Worm (Caenorhabditis elegans) whole organism, L4/young adult: ENCODE results near the gene Y102A11A.1.

ENCODE experiments used
- W03F9.2 ChIP-seq: fragments of 150-350 bp; optimal IDR thresholded peaks from 2 replicates; lab custom pipeline; 2014; ENCODE audit warnings: missing biosample characterization, missing genetic modification characterization
- dao-5 ChIP-seq: sonication (generic microtip); optimal IDR thresholded peaks from 2 replicates; lab custom pipeline; 2016; ENCODE audit warnings: missing genotype, missing genetic modification characterization, moderate library complexity, missing compliant biosample characterization
- him-1 ChIP-seq: sonication (generic microtip); optimal IDR thresholded peaks from 2 replicates; lab custom pipeline; 2016; ENCODE audit warnings: missing genotype, missing genetic modification reagents, missing genetic modification characterization, missing compliant biosample characterization

Y102A11A.1 gene

ce11 chrX:2042621-2043020 is 9.0 kb upstream of the Y102A11A.1 start:
- no peak for TF ChIP-seq dao-5 (tag; lab: Kevin White, UChicago)
- TF ChIP-seq him-1 (tag; lab: Kevin White, UChicago): no peak
- no peak for TF ChIP-seq W03F9.2 (tag; lab: Kevin White, UChicago)

DNA sequence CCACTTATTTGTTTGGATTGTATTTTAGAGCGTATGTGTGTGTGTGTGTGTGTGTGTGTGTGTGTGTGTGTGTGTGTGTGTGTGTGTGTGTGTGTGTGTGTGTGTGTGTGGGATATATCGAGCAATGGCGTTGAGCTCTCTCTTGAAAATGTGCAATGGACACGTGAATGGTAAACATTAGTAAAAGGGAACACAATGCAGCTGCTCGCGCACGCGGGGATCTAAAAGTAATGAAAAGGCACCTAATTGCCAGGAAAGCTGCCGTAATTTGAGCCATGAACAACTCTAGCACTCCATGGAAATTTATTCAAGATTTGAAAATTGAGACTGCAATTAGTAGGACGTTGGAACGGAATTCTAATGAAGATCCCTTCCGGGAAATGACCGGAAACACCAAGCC is 8.4 kb upstream of the Y102A11A.1 start:
- no peak for TF ChIP-seq W03F9.2 (tag; lab: Kevin White, UChicago)
- no peak for TF ChIP-seq dao-5 (tag; lab: Kevin White, UChicago)
- TF ChIP-seq him-1 (tag; lab: Kevin White, UChicago): no peak

- TF ChIP-seq W03F9.2 (tag; lab: Kevin White, UChicago) (no peak), him-1 (tag; lab: Kevin White, UChicago) (no peak), dao-5 (tag; lab: Kevin White, UChicago) (no peak)
Observed at ce11 chrX:2044541-2045168, 7.0 kb upstream of the Y102A11A.1 start.

ce11 chrX:2045603-2046002 is 6.0 kb upstream of the Y102A11A.1 start:
- TF ChIP-seq dao-5 (tag; lab: Kevin White, UChicago) (no peak), him-1 (tag; lab: Kevin White, UChicago) (no peak), W03F9.2 (tag; lab: Kevin White, UChicago) (no peak)

DNA sequence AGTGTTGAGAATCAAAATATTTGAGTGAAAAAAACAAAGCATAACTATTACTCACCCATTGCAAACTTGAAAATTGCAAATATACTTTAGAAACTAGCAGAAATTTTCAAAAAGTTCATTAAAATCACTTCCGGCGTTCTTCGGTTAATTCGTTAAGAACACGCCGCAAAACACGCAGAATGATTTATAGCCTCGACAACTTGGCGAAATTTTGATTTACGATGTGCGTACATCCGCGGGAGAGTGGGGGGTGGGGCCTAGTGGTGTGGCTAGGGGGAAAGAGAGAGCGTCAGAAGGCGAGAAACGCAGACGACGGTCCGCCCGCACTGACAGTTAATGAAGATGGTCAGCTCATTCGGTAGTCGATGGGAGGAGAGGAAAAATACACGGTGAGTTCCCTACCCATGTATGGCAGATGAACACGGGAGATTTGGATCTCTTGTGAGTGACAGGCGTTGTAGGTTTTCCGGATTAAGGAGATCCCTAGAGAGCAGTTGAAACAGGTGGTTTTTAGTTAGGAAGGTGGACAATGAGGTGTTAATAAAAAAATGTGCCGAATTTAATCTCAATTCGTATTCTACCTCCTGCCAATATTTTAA is 5.4 kb upstream of the Y102A11A.1 start, which contains the start of gene igcm-4:
Gene igcm-4, minus strand, starts transcription at position 237 of the 599 bp plus-strand sequence.
- no peak for TF ChIP-seq dao-5 (tag; lab: Kevin White, UChicago)
- no peak for TF ChIP-seq him-1 (tag; lab: Kevin White, UChicago)
- no peak for TF ChIP-seq W03F9.2 (tag; lab: Kevin White, UChicago)

DNA sequence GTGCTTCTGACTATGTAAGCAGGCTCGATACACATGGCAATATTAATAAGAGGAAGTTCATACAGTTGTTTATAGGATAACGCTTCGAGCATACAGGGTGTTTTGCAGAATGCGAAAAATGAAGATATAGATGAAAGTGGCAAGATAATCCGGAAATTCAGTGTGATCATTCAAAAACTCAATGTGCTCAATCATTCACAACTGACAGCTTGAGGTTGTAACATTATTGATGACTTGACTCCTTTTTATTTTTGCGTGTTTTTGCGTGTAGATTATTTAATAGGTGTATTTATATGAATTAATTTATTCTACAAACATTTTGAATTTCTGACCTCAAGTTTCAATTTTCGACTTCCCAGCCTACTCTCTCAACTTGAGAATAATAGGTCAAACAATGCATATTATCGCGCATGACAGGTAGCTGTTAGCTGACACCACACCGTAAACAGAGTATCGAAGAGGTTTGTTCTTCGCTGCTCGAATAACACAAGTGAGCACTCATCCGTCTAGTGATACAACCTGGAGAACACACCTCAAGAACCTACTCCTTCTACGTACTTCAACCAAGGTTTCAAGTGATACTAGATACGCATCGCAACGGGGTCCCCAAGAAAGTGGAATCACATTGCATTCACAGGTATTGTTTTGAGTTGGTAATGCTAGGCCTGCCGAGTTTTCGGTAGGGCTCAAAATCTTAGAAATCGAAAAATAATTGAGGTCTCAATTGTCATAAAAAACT is 4.2 kb upstream of the Y102A11A.1 start:
- TF ChIP-seq dao-5 (tag; lab: Kevin White, UChicago): no peak
- no peak for TF ChIP-seq him-1 (tag; lab: Kevin White, UChicago)
- TF ChIP-seq W03F9.2 (tag; lab: Kevin White, UChicago): no peak

DNA sequence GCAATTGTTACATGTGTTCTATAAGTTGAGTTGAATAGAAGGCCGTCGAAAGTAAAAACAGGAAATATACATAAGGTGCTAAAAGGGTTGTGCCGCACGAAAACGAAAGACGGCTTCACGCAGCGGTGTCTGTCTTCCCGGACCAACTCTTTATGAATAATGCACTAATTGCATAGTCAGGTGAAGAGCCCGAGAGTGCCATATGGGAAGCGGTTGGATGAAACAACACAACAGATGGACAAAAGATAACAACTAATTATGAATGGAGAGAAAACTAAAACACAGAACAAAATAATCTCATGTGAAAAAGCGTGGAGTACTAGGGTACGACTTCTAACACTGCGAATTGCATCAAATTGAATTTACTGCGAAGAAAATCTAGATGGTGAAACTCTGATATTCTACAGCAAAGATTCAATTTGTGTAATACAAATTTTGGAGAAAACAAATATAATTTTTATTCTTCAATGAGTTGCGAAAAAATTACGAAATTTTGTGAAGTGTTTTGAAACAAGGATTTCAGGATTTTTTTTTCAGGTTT is 2.7 kb upstream of the Y102A11A.1 start:
- TF ChIP-seq W03F9.2 (tag; lab: Kevin White, UChicago) (no peak), him-1 (tag; lab: Kevin White, UChicago) (no peak), dao-5 (tag; lab: Kevin White, UChicago) (no peak)

DNA sequence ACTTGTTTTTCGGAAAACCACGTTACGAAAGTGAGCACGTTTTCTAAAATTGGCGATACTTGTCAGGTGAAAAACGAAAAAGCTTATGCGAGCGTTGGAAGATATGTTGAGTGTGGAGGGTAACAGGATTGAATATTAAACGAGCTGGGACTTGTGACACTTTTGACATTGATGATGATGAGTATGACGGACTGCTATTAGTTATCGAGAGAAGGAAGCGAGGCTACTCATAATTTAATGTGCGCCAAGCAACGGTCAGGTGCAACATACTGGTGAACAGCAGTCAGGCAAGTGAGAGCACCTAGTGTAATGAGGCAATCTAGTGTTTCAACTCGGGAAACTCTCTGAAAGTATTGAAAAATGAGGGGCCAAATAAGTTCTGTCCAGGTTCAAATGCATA is 1.4 kb upstream of the Y102A11A.1 start:
- TF ChIP-seq him-1 (tag; lab: Kevin White, UChicago) (no peak), W03F9.2 (tag; lab: Kevin White, UChicago) (no peak), dao-5 (tag; lab: Kevin White, UChicago) (no peak)

DNA sequence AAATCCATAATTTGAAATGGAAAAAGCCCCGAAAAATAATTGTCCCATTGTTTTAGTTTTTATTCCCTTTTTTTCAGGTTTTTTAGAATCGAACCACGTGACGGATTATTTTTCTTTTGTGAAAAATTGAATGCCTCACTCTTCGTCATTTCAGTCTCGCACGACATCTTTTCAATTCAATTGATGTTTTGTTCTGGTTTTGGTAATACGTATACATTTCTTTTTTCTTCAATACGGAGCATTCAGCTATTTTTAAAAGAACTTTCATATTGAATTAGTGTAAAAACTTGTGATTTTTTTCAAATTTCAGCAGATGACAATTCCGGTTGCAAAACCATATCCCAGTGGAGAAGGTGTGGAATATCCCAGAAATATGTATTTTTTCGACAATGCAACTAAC is 13.1 kb downstream of the Y102A11A.1 start, which contains the start of gene F49H12.7:
Gene F49H12.7, plus strand, starts transcription at position 301 of the 400 bp plus-strand sequence.
- TF ChIP-seq W03F9.2 (tag; lab: Kevin White, UChicago): no peak
- no peak for TF ChIP-seq him-1 (tag; lab: Kevin White, UChicago)
- no peak for TF ChIP-seq dao-5 (tag; lab: Kevin White, UChicago)

DNA sequence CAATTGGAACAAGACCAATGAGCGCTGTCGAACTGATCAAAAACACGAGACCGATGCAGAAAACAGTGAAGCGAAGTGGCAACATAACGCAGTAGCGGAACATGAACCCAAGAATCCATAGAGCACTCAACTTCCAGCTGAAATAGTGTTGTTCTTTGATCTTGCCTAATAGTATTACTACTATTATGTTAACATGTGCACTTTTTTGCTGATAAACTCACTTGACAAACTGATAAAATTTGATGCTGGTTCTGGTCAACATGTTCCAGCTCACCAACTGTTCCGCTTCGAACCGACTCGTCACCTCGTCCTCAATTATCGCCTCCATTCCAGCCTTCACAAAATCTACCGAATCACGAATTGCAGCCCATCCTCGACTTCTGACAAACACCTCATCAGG is 16.7 kb downstream of the Y102A11A.1 start:
- TF ChIP-seq dao-5 (tag; lab: Kevin White, UChicago): no peak
- no peak for TF ChIP-seq W03F9.2 (tag; lab: Kevin White, UChicago)
- no peak for TF ChIP-seq him-1 (tag; lab: Kevin White, UChicago)

DNA sequence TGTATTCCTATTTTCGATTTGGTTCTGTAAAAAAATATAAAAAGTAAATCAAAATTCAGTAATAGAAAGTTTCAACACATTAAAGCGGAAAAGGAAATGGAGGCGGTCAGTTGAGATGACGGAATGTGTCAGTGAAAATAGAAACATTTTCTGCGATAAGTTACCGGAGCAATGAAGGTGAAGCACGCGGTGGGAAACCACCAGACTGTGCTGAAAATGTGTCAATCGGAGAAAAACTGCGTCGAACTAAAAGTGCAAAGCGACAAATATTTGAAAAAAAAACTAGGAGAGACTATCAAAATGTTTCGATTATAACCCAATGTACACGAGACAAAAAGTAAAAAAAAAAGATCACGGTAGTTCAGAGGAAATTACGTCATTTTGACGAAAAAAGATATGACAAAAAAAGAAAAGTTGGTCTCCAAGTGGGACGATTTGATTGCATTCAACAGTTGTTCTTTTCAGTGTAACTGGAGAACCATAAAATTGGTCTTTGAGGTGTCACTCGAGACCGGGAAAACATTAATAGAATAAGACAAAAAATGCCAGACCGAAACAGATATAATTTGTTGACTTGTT is 18.9 kb downstream of the Y102A11A.1 start, which contains the start of gene acl-4:
Gene acl-4, minus strand, starts transcription at position 27 of the 579 bp plus-strand sequence.
- TF ChIP-seq dao-5 (tag; lab: Kevin White, UChicago) (no peak), W03F9.2 (tag; lab: Kevin White, UChicago) (no peak), him-1 (tag; lab: Kevin White, UChicago) (no peak)

DNA sequence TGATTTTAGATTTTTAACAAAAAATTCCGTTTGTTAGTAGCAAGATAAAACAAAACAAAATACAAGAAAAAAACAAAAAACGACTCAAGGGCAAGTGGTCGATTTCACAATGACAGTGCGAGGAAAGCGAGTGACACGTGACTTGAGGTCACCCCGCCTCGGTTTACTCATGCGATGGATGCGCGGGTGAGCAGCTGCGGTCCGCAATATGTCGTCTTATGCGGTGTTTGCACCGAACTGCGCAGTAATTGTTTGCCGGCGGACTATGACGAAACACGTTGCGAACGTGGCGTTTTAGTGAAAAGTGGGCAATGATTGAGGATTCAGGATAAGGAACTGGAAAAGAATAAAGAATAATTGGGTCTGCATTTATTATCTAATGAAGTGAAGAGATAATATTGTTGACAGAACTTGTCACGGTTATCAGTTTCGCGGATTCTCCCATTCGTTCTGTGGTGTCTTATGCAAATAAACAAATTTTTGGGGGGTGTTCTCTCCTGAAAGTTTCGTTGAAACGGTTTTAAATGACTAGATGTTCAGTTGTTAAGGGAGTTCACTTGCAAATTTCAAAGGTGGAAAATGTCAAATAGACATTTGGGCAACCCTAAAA is 19.9 kb downstream of the Y102A11A.1 start:
- TF ChIP-seq W03F9.2 (tag; lab: Kevin White, UChicago) (no peak), him-1 (tag; lab: Kevin White, UChicago) (no peak), dao-5 (tag; lab: Kevin White, UChicago) (no peak)
